Fruit fly (Drosophila melanogaster) whole organism, embryonic: ENCODE data around the gene CG31388.

Experiments
- Adf1 ChIP-seq: fragments of 200-800 bp; sonication (Bioruptor generic); IDR thresholded peaks from 2 replicates; pipeline ENCODE4 v1.3.6; 2022; ENCODE audit warnings: missing biosample characterization, missing genetic modification characterization
- Bgb ChIP-seq: fragments of 200-800 bp; sonication (Bioruptor generic); IDR thresholded peaks from 2 replicates; pipeline ENCODE4 v1.3.6; 2022; ENCODE audit warnings: missing biosample characterization, missing genetic modification characterization; ENCODE audit not compliant: partially characterized antibody
- C15 ChIP-seq: fragments of 200-800 bp; sonication (Bioruptor generic); IDR thresholded peaks from 3 replicates; pipeline ENCODE4 v1.3.6; 2022; ENCODE audit warnings: missing biosample characterization, missing genetic modification characterization
- CG10274 ChIP-seq: fragments of 200-800 bp; sonication (Bioruptor generic); optimal IDR thresholded peaks from 3 replicates; lab custom pipeline; 2017; ENCODE audit warnings: missing biosample characterization, mild to moderate bottlenecking, missing genetic modification characterization
- CG11695 ChIP-seq: fragments of 200-800 bp; sonication (Bioruptor generic); IDR thresholded peaks from 3 replicates; pipeline ENCODE4 v1.3.6; 2022; ENCODE audit warnings: missing biosample characterization, missing genetic modification characterization
- CG12219 ChIP-seq: fragments of 200-800 bp; sonication (Bioruptor generic); optimal IDR thresholded peaks from 3 replicates; lab custom pipeline; 2018; ENCODE audit warnings: missing biosample characterization, mild to moderate bottlenecking, missing genetic modification characterization
- CG12299 ChIP-seq: fragments of 200-800 bp; sonication (Bioruptor generic); optimal IDR thresholded peaks from 2 replicates; lab custom pipeline; 2018; ENCODE audit warnings: missing biosample characterization, mild to moderate bottlenecking, missing genetic modification characterization
- CG13296 ChIP-seq: fragments of 200-800 bp; sonication (Bioruptor generic); optimal IDR thresholded peaks from 3 replicates; lab custom pipeline; 2018; ENCODE audit warnings: missing biosample characterization, mild to moderate bottlenecking, missing genetic modification characterization
- CG1603 ChIP-seq: fragments of 200-800 bp; sonication (Bioruptor generic); optimal IDR thresholded peaks from 2 replicates; lab custom pipeline; 2019; ENCODE audit warnings: missing biosample characterization, mild to moderate bottlenecking, missing genetic modification characterization, moderate library complexity
- CG17568 ChIP-seq: fragments of 200-800 bp; sonication (Bioruptor generic); optimal IDR thresholded peaks from 2 replicates; lab custom pipeline; 2018; ENCODE audit warnings: missing biosample characterization, mild to moderate bottlenecking, missing genetic modification characterization, moderate library complexity
- CG18619 ChIP-seq: fragments of 200-800 bp; sonication (Bioruptor generic); optimal IDR thresholded peaks from 3 replicates; lab custom pipeline; 2017; ENCODE audit warnings: missing biosample characterization, mild to moderate bottlenecking, missing genetic modification characterization
- CG2116 ChIP-seq: fragments of 200-800 bp; sonication (Bioruptor generic); optimal IDR thresholded peaks from 3 replicates; lab custom pipeline; 2018; ENCODE audit warnings: missing biosample characterization, mild to moderate bottlenecking, missing genetic modification characterization
- CG2678 ChIP-seq: fragments of 200-800 bp; sonication (Bioruptor generic); optimal IDR thresholded peaks from 3 replicates; lab custom pipeline; 2019; ENCODE audit warnings: missing biosample characterization, mild to moderate bottlenecking, missing genetic modification characterization, moderate library complexity
- CG34224 ChIP-seq: fragments of 200-800 bp; sonication (Bioruptor generic); IDR thresholded peaks from 3 replicates; pipeline ENCODE4 v1.3.6; 2022; ENCODE audit warnings: missing biosample characterization, missing genetic modification characterization; ENCODE audit not compliant: partially characterized antibody
- CG43689 ChIP-seq: fragments of 200-800 bp; sonication (Bioruptor generic); IDR thresholded peaks from 2 replicates; pipeline ENCODE4 v1.3.6; 2022; ENCODE audit warnings: missing biosample characterization, missing genetic modification characterization
- CG6765 ChIP-seq: fragments of 200-800 bp; sonication (Bioruptor generic); optimal IDR thresholded peaks from 3 replicates; lab custom pipeline; 2017; ENCODE audit warnings: missing biosample characterization, mild to moderate bottlenecking, missing genetic modification characterization
- CG9609 ChIP-seq: fragments of 200-800 bp; sonication (Bioruptor generic); optimal IDR thresholded peaks from 3 replicates; lab custom pipeline; 2016; ENCODE audit warnings: missing biosample characterization, missing genetic modification characterization
- CkIIα-i1 ChIP-seq: fragments of 200-800 bp; sonication (Bioruptor generic); IDR thresholded peaks from 2 replicates; pipeline ENCODE4 v1.3.6; 2022; ENCODE audit warnings: missing biosample characterization, missing genetic modification characterization
- CoRest ChIP-seq: fragments of 200-800 bp; sonication (Bioruptor generic); optimal IDR thresholded peaks from 3 replicates; lab custom pipeline; 2018; ENCODE audit warnings: missing biosample characterization, mild to moderate bottlenecking, missing genetic modification characterization, moderate library complexity
- CrebB ChIP-seq: fragments of 200-800 bp; sonication (Bioruptor generic); optimal IDR thresholded peaks from 3 replicates; lab custom pipeline; 2018; ENCODE audit warnings: missing biosample characterization, mild to moderate bottlenecking, missing genetic modification characterization
- Dfd ChIP-seq, 2 experiments: fragments of >200 bp; optimal IDR thresholded peaks; 2 replicates each; lab custom pipeline; 2017; ENCODE audit warnings: missing biosample characterization in 2 of 2, missing genetic modification characterization in 2 of 2
- Elba2 ChIP-seq: fragments of 200-800 bp; sonication (Bioruptor generic); optimal IDR thresholded peaks from 3 replicates; lab custom pipeline; 2016; ENCODE audit warnings: missing biosample characterization, missing genetic modification characterization
- Hand ChIP-seq: fragments of 200-800 bp; sonication (Bioruptor generic); optimal IDR thresholded peaks from 2 replicates; lab custom pipeline; 2017; ENCODE audit warnings: mild to moderate bottlenecking, missing biosample characterization, missing genetic modification reagents, missing genetic modification characterization
- HmgZ ChIP-seq: fragments of 200-800 bp; sonication (Bioruptor generic); optimal IDR thresholded peaks from 2 replicates; lab custom pipeline; 2018; ENCODE audit warnings: missing biosample characterization, mild to moderate bottlenecking, missing genetic modification characterization
- Lpt ChIP-seq: fragments of >200 bp; optimal IDR thresholded peaks from 2 replicates; lab custom pipeline; 2018; ENCODE audit warnings: missing biosample characterization, missing genetic modification characterization
- MESR4 ChIP-seq: fragments of 200-800 bp; sonication (Bioruptor generic); optimal IDR thresholded peaks from 2 replicates; lab custom pipeline; 2018; ENCODE audit warnings: missing biosample characterization, mild to moderate bottlenecking, missing genetic modification characterization, moderate library complexity
- Tbp ChIP-seq: fragments of >200 bp; optimal IDR thresholded peaks from 2 replicates; lab custom pipeline; 2018; ENCODE audit warnings: missing biosample characterization, missing genetic modification characterization
- Usf ChIP-seq: fragments of 200-800 bp; sonication (Bioruptor generic); optimal IDR thresholded peaks from 2 replicates; lab custom pipeline; 2017; ENCODE audit warnings: missing genotype, missing biosample characterization, missing genetic modification characterization
- Xrp1 ChIP-seq: fragments of 200-800 bp; sonication (Bioruptor generic); IDR thresholded peaks from 2 replicates; pipeline ENCODE4 v1.3.6; 2022; ENCODE audit warnings: missing biosample characterization, missing genetic modification characterization
- bsh ChIP-seq, 2 experiments: fragments of 200-800 bp; sonication (Bioruptor generic); optimal IDR thresholded peaks; 2 replicates each; lab custom pipeline; 2017 to 2018; ENCODE audit warnings: mild to moderate bottlenecking in 2 of 2, missing biosample characterization in 2 of 2, missing genetic modification characterization in 2 of 2, moderate library complexity in 1 of 2
- caup ChIP-seq: fragments of 200-800 bp; sonication (Bioruptor generic); optimal IDR thresholded peaks from 3 replicates; lab custom pipeline; 2017; ENCODE audit warnings: missing biosample characterization, mild to moderate bottlenecking, missing genetic modification characterization, moderate library complexity; ENCODE audit not compliant: severe bottlenecking
- croc ChIP-seq: fragments of 200-800 bp; sonication (Bioruptor generic); conservative IDR thresholded peaks from 3 replicates; pipeline ENCODE4 v1.3.6; 2022; ENCODE audit warnings: missing biosample characterization, missing genetic modification characterization
- dan ChIP-seq: fragments of 200-800 bp; sonication (Bioruptor generic); IDR thresholded peaks from 2 replicates; pipeline ENCODE4 v1.3.6; 2022; ENCODE audit warnings: missing biosample characterization, missing genetic modification characterization
- disco-r ChIP-seq: fragments of 200-800 bp; sonication (Bioruptor generic); optimal IDR thresholded peaks from 2 replicates; lab custom pipeline; 2016; ENCODE audit warnings: missing biosample characterization, missing genetic modification characterization
- gfzf ChIP-seq: fragments of 200-800 bp; sonication (Bioruptor generic); optimal IDR thresholded peaks from 2 replicates; lab custom pipeline; 2016; ENCODE audit warnings: missing biosample characterization, mild to moderate bottlenecking, missing genetic modification characterization, moderate library complexity
- gsb ChIP-seq: fragments of 200-800 bp; sonication (Bioruptor generic); IDR thresholded peaks from 2 replicates; pipeline ENCODE4 v1.3.6; 2022; ENCODE audit warnings: missing biosample characterization, missing genetic modification characterization
- h ChIP-seq: fragments of >200 bp; optimal IDR thresholded peaks from 2 replicates; lab custom pipeline; 2017
- hkb ChIP-seq, 2 experiments: fragments of 200-800 bp in 1 of 2; fragments of >200 bp in 1 of 2; sonication (Bioruptor generic) in 1 of 2; IDR thresholded peaks in 1 of 2; optimal IDR thresholded peaks in 1 of 2; 2 replicates each; pipeline versions ENCODE4 v1.3.6 to Lab custom; 2017 to 2022; ENCODE audit warnings: missing biosample characterization in 1 of 2, missing genetic modification characterization in 1 of 2
- knrl ChIP-seq: fragments of 200-800 bp; sonication (Bioruptor generic); IDR thresholded peaks from 3 replicates; pipeline ENCODE4 v1.3.6; 2022; ENCODE audit warnings: missing biosample characterization, missing genetic modification characterization; ENCODE audit not compliant: partially characterized antibody
- lbe ChIP-seq: fragments of 200-800 bp; sonication (Bioruptor generic); optimal IDR thresholded peaks from 2 replicates; lab custom pipeline; 2016; ENCODE audit warnings: missing biosample characterization, mild to moderate bottlenecking, missing genetic modification characterization
- lmd ChIP-seq: fragments of 200-800 bp; sonication (Bioruptor generic); IDR thresholded peaks from 2 replicates; pipeline ENCODE4 v1.3.6; 2022; ENCODE audit warnings: missing biosample characterization, missing genetic modification characterization
- mam ChIP-seq: fragments of 200-800 bp; sonication (Bioruptor generic); optimal IDR thresholded peaks from 3 replicates; lab custom pipeline; 2016; ENCODE audit warnings: missing biosample characterization, missing genetic modification characterization
- phol ChIP-seq: fragments of 200-800 bp; sonication (Bioruptor generic); optimal IDR thresholded peaks from 3 replicates; lab custom pipeline; 2018; ENCODE audit warnings: missing biosample characterization, mild to moderate bottlenecking, missing genetic modification characterization, moderate library complexity
- scrt ChIP-seq: fragments of 200-800 bp; sonication (Bioruptor generic); optimal IDR thresholded peaks from 2 replicates; lab custom pipeline; 2018; ENCODE audit warnings: missing biosample characterization, mild to moderate bottlenecking, missing genetic modification characterization, moderate library complexity
- sd ChIP-seq: fragments of 200-800 bp; sonication (Bioruptor generic); optimal IDR thresholded peaks from 3 replicates; lab custom pipeline; 2018; ENCODE audit warnings: missing biosample characterization, mild to moderate bottlenecking, missing genetic modification characterization, moderate library complexity
- tin ChIP-seq: fragments of 200-800 bp; sonication (Bioruptor generic); optimal IDR thresholded peaks from 3 replicates; lab custom pipeline; 2016; ENCODE audit warnings: missing biosample characterization, missing genetic modification characterization
- tna ChIP-seq: fragments of 200-800 bp; sonication (Bioruptor generic); IDR thresholded peaks from 2 replicates; pipeline ENCODE4 v1.3.6; 2022; ENCODE audit warnings: missing biosample characterization, missing genetic modification characterization; ENCODE audit not compliant: partially characterized antibody
- vnd ChIP-seq: fragments of 200-800 bp; sonication (Bioruptor generic); IDR thresholded peaks from 3 replicates; pipeline ENCODE4 v1.3.6; 2022; ENCODE audit warnings: missing biosample characterization, missing genetic modification characterization; ENCODE audit not compliant: partially characterized antibody
- zfh2 ChIP-seq: fragments of 200-800 bp; sonication (Bioruptor generic); optimal IDR thresholded peaks from 2 replicates; lab custom pipeline; 2016; ENCODE audit warnings: missing biosample characterization, missing genetic modification characterization

The CG31388 gene

dm6 chr3R:11200885-11201421 is 36.7 kb upstream of the CG31388 start (continued):
- TF ChIP-seq Elba2: no peak
- peak; percentile 38 for TF ChIP-seq mam (GFP tag; lab: Kevin White, UChicago)
- no peak for TF ChIP-seq gfzf (GFP tag; lab: Kevin White, UChicago)
- peak; percentile 81 for TF ChIP-seq lbe (GFP tag; lab: Kevin White, UChicago)
- TF ChIP-seq caup (GFP tag; lab: Kevin White, UChicago): peak; percentile 43
- peak; percentile 45 for TF ChIP-seq CG12219 (GFP tag; lab: Kevin White, UChicago)
- TF ChIP-seq CG18619: peak; percentile 56
- TF ChIP-seq bsh (GFP tag; optimal IDR thresholded peaks at IDR 0.05; lab: Kevin White, UChicago): peak in 1 of 2 experiments; percentile 44
- TF ChIP-seq Usf (GFP tag; lab: Kevin White, UChicago): peak; percentile 7
- TF ChIP-seq croc (GFP tag; lab: Robert Waterston, UW): no peak
- peak; percentile 55 for TF ChIP-seq CG17568 (GFP tag; lab: Kevin White, UChicago)
- TF ChIP-seq CoRest (tag; lab: Kevin White, UChicago): peak; percentile 62
- TF ChIP-seq CG6765 (GFP tag; lab: Kevin White, UChicago): no peak
- peak; percentile 60 for TF ChIP-seq Hand
- peak; percentile 49; the same call in 1 of the 2 replicates for TF ChIP-seq lmd (GFP tag; lab: Robert Waterston, UW)
- no peak for TF ChIP-seq dan (GFP tag; lab: Robert Waterston, UW)
- TF ChIP-seq C15 (GFP tag; lab: Robert Waterston, UW): no peak
- TF ChIP-seq CG11695 (GFP tag; lab: Robert Waterston, UW): peak; percentile 52; the same call in 1 of the 3 replicates
- no peak for TF ChIP-seq MESR4 (GFP tag; lab: Kevin White, UChicago)
- TF ChIP-seq phol: peak; percentile 53
- no peak for TF ChIP-seq Xrp1 (GFP tag; lab: Robert Waterston, UW)
- TF ChIP-seq CG34224 (GFP tag; lab: Robert Waterston, UW): no peak
- TF ChIP-seq CG13296 (GFP tag; lab: Kevin White, UChicago): no peak
- TF ChIP-seq HmgZ (tag; lab: Kevin White, UChicago): peak; percentile 26
- TF ChIP-seq scrt: peak; percentile 63
- TF ChIP-seq vnd (GFP tag; lab: Robert Waterston, UW): no peak
- TF ChIP-seq knrl: no peak
- peak; percentile 32 for TF ChIP-seq CG1603
- peak; percentile 69 for TF ChIP-seq sd (tag; lab: Kevin White, UChicago)
- no peak for TF ChIP-seq h (lab: Kevin White, UChicago)
- no peak for TF ChIP-seq gsb (GFP tag; lab: Robert Waterston, UW)
- no peak for TF ChIP-seq Lpt
- TF ChIP-seq tin (GFP tag; lab: Kevin White, UChicago): peak; percentile 5
- TF ChIP-seq CkIIα-i1 (GFP tag; lab: Robert Waterston, UW): no peak
- no peak for TF ChIP-seq CG12299
- peak; percentile 78 for TF ChIP-seq CG2678 (tag; lab: Kevin White, UChicago)
- TF ChIP-seq CG9609 (GFP tag; lab: Kevin White, UChicago): no peak
- TF ChIP-seq hkb (optimal IDR thresholded peaks at IDR 0.05; lab: Kevin White, UChicago): no peak
- peak; percentile 60; the same call in 1 of the 2 replicates for TF ChIP-seq hkb (GFP tag; IDR thresholded peaks at IDR 0.05; lab: Robert Waterston, UW)
- TF ChIP-seq CG2116 (GFP tag; lab: Kevin White, UChicago): peak; percentile 14
- TF ChIP-seq Adf1 (GFP tag; lab: Robert Waterston, UW): peak; percentile 34; the same call in 1 of the 2 replicates
- TF ChIP-seq Bgb: no peak
- no peak for TF ChIP-seq Tbp
- peak; percentile 28 for TF ChIP-seq zfh2 (GFP tag; lab: Kevin White, UChicago)
- peak; percentile 29 for TF ChIP-seq CrebB
- TF ChIP-seq Dfd (GFP tag; optimal IDR thresholded peaks at IDR 0.05; lab: Kevin White, UChicago): no peak
- no peak for TF ChIP-seq tna (GFP tag; lab: Robert Waterston, UW)
- TF ChIP-seq disco-r (GFP tag; lab: Kevin White, UChicago): no peak
- TF ChIP-seq CG10274 (GFP tag; lab: Kevin White, UChicago): peak; percentile 13
- TF ChIP-seq CG43689 (GFP tag; lab: Robert Waterston, UW): 0 out of 2 replicates have a peak, but pooled peaks have one; percentile 33
